In genomic region chrV:10273837-10274236, ce11 we compare ENCODE assay signal across 6 worm cellular contexts.
A peak's percentile ranks its signal among the peaks of the same experiment; 100 is the strongest.
TF ChIP-seq lines count a peak whose summit lies in the region.

No protein-coding gene starts in this region.

TF ChIP-seq in whole organism, L1 larva, 84 proteins besides CTCF, POLR2A, EP300 and RAD21 (continued from another document and continues in another):
- TF ChIP-seq skn-1 (tag; optimal IDR thresholded peaks at IDR 0.05; lab: Kevin White, UChicago) = peak; percentile 44
- TF ChIP-seq nhr-85 (tag; lab: Kevin White, UChicago) = no peak
- TF ChIP-seq swsn-7 (tag; optimal IDR thresholded peaks at IDR 0.05; lab: Kevin White, UChicago) = peak; percentile 60
- TF ChIP-seq irx-1 (tag; optimal IDR thresholded peaks at IDR 0.05; lab: Kevin White, UChicago) = peak; percentile 32
- peak; percentile 15 for TF ChIP-seq mep-1 (tag; optimal IDR thresholded peaks at IDR 0.05; lab: Kevin White, UChicago)
- no peak for TF ChIP-seq ztf-11 (tag; optimal IDR thresholded peaks at IDR 0.05; lab: Kevin White, UChicago)
- no peak for TF ChIP-seq tlp-1 (tag; optimal IDR thresholded peaks at IDR 0.05; lab: Kevin White, UChicago)
- no peak for TF ChIP-seq zip-4 (GFP tag; optimal IDR thresholded peaks at IDR 0.05; lab: Kevin White, UChicago)
- TF ChIP-seq snpc-4 (tag; optimal IDR thresholded peaks at IDR 0.05; lab: Kevin White, UChicago) = no peak
- TF ChIP-seq nhr-20 (tag; optimal IDR thresholded peaks at IDR 0.05; lab: Kevin White, UChicago) = no peak
- TF ChIP-seq mdl-1 (tag; optimal IDR thresholded peaks at IDR 0.05; lab: Kevin White, UChicago) = no peak
- no peak for TF ChIP-seq C34B4.2 (tag; optimal IDR thresholded peaks at IDR 0.05; lab: Kevin White, UChicago)
- no peak for TF ChIP-seq lir-3 (tag; optimal IDR thresholded peaks at IDR 0.05; lab: Kevin White, UChicago; ENCODE audit: poor library complexity)
- TF ChIP-seq egl-13 (tag; optimal IDR thresholded peaks at IDR 0.05; lab: Kevin White, UChicago) = peak; percentile 45
- peak; percentile 35 to 41 for TF ChIP-seq efl-1 (optimal IDR thresholded peaks at IDR 0.05; lab: Kevin White, UChicago)
- TF ChIP-seq efl-1 (GFP tag; optimal IDR thresholded peaks at IDR 0.05 in 1 of 2; lab: Kevin White, UChicago) = no peak
- TF ChIP-seq nhr-84 (tag; optimal IDR thresholded peaks at IDR 0.05; lab: Kevin White, UChicago) = no peak
- TF ChIP-seq isw-1 (GFP tag; IDR thresholded peaks at IDR 0.05; lab: Robert Waterston, UW) = no peak; the same call in none of the 2 replicates
- TF ChIP-seq unc-98 (GFP tag; IDR thresholded peaks at IDR 0.05; lab: Robert Waterston, UW) = no peak
- TF ChIP-seq nhr-11 (tag; optimal IDR thresholded peaks at IDR 0.05; lab: Kevin White, UChicago) = no peak
- TF ChIP-seq mef-2 (tag; optimal IDR thresholded peaks at IDR 0.05; lab: Kevin White, UChicago) = no peak
- TF ChIP-seq nhr-19 (GFP tag; conservative IDR thresholded peaks at IDR 0.05; lab: Robert Waterston, UW) = no peak
- TF ChIP-seq nhr-237 (tag; optimal IDR thresholded peaks at IDR 0.05; lab: Kevin White, UChicago) = no peak

TF ChIP-seq in whole organism, L2 larva, 48 proteins besides CTCF, POLR2A, EP300 and RAD21 (continued from another document and continues in another):
- TF ChIP-seq lsy-2 (tag; optimal IDR thresholded peaks at IDR 0.05; lab: Kevin White, UChicago) = peak in 1 of 2 experiments; percentile 67
- TF ChIP-seq R02D3.7 (tag; optimal IDR thresholded peaks at IDR 0.05; lab: Kevin White, UChicago) = no peak
- TF ChIP-seq peb-1 (tag; optimal IDR thresholded peaks at IDR 0.05; lab: Kevin White, UChicago) = no peak
- no peak for TF ChIP-seq unc-39 (tag; optimal IDR thresholded peaks at IDR 0.05; lab: Kevin White, UChicago)
- peak; percentile 62 for TF ChIP-seq nhr-6 (tag; optimal IDR thresholded peaks at IDR 0.05; lab: Kevin White, UChicago)
- no peak for TF ChIP-seq sem-4 (tag; optimal IDR thresholded peaks at IDR 0.05; lab: Kevin White, UChicago)
- peak; percentile 73 for TF ChIP-seq nhr-129 (tag; optimal IDR thresholded peaks at IDR 0.05; lab: Kevin White, UChicago)
- no peak for TF ChIP-seq nhr-10 (tag; optimal IDR thresholded peaks at IDR 0.05; lab: Kevin White, UChicago)
- peak; percentile 36 for TF ChIP-seq egl-27 (tag; optimal IDR thresholded peaks at IDR 0.05; lab: Kevin White, UChicago)
- TF ChIP-seq lin-11 (tag; optimal IDR thresholded peaks at IDR 0.05; lab: Kevin White, UChicago) = peak; percentile 22
- TF ChIP-seq ztf-1 (GFP tag; conservative IDR thresholded peaks at IDR 0.05; lab: Robert Waterston, UW) = no peak
- TF ChIP-seq sma-3 (GFP tag; optimal IDR thresholded peaks at IDR 0.05; lab: Kevin White, UChicago) = no peak
- TF ChIP-seq mdl-1 (tag; optimal IDR thresholded peaks at IDR 0.05; lab: Kevin White, UChicago) = peak in 1 of 2 experiments; percentile 74
- TF ChIP-seq ama-1 (optimal IDR thresholded peaks at IDR 0.05; lab: Kevin White, UChicago) = no peak
- TF ChIP-seq aly-2 (tag; optimal IDR thresholded peaks at IDR 0.05; lab: Kevin White, UChicago) = no peak
- peak; percentile 15 for TF ChIP-seq snpc-4 (tag; optimal IDR thresholded peaks at IDR 0.05; lab: Kevin White, UChicago)
- no peak for TF ChIP-seq elt-1 (tag; optimal IDR thresholded peaks at IDR 0.05; lab: Kevin White, UChicago)
- peak; percentile 60 for TF ChIP-seq sma-9 (GFP tag; optimal IDR thresholded peaks at IDR 0.05; lab: Kevin White, UChicago)
- TF ChIP-seq sma-9 (tag; optimal IDR thresholded peaks at IDR 0.05; lab: Kevin White, UChicago) = no peak
- peak; percentile 25 for TF ChIP-seq alr-1 (tag; optimal IDR thresholded peaks at IDR 0.05; lab: Kevin White, UChicago)
- no peak for TF ChIP-seq ceh-82 (tag; optimal IDR thresholded peaks at IDR 0.05; lab: Kevin White, UChicago)
- TF ChIP-seq nhr-77 (tag; optimal IDR thresholded peaks at IDR 0.05; lab: Kevin White, UChicago) = no peak
- no peak for TF ChIP-seq nhr-237 (tag; optimal IDR thresholded peaks at IDR 0.05; lab: Kevin White, UChicago)

TF ChIP-seq in whole organism, L3 larva, 47 proteins besides CTCF, POLR2A, EP300 and RAD21 (continued from another document and continues in another):
- no peak for TF ChIP-seq aly-2 (tag; optimal IDR thresholded peaks at IDR 0.05; lab: Kevin White, UChicago)
- TF ChIP-seq elt-2 (tag; optimal IDR thresholded peaks at IDR 0.05; lab: Kevin White, UChicago) = no peak
- peak; percentile 77 for TF ChIP-seq nfya-1 (tag; optimal IDR thresholded peaks at IDR 0.05; lab: Kevin White, UChicago; ENCODE audit: insufficient read depth)
- no peak for TF ChIP-seq nhr-28 (tag; optimal IDR thresholded peaks at IDR 0.05; lab: Kevin White, UChicago)
- TF ChIP-seq fos-1 (tag; optimal IDR thresholded peaks at IDR 0.05; lab: Kevin White, UChicago) = no peak
- TF ChIP-seq ztf-11 (tag; optimal IDR thresholded peaks at IDR 0.05; lab: Kevin White, UChicago) = no peak
- TF ChIP-seq mdl-1 (tag; optimal IDR thresholded peaks at IDR 0.05; lab: Kevin White, UChicago) = no peak
- peak; percentile 56 for TF ChIP-seq ceh-28 (tag; optimal IDR thresholded peaks at IDR 0.05; lab: Kevin White, UChicago)
- no peak for TF ChIP-seq lin-15B (tag; optimal IDR thresholded peaks at IDR 0.05; lab: Kevin White, UChicago)
- peak; percentile 55 for TF ChIP-seq snpc-4 (tag; optimal IDR thresholded peaks at IDR 0.05; lab: Kevin White, UChicago)
- no peak for TF ChIP-seq jun-1 (tag; optimal IDR thresholded peaks at IDR 0.05; lab: Kevin White, UChicago)
- TF ChIP-seq daf-12 (tag; optimal IDR thresholded peaks at IDR 0.05; lab: Kevin White, UChicago) = no peak
- peak; percentile 76 for TF ChIP-seq hmg-11 (tag; optimal IDR thresholded peaks at IDR 0.05; lab: Kevin White, UChicago)
- TF ChIP-seq lin-39 (tag; optimal IDR thresholded peaks at IDR 0.05; lab: Kevin White, UChicago) = no peak
- no peak for TF ChIP-seq egl-27 (tag; optimal IDR thresholded peaks at IDR 0.05; lab: Kevin White, UChicago)
- no peak for TF ChIP-seq nhr-67 (tag; optimal IDR thresholded peaks at IDR 0.05; lab: Kevin White, UChicago)
- peak; percentile 85 for TF ChIP-seq fkh-10 (GFP tag; optimal IDR thresholded peaks at IDR 0.05; lab: Kevin White, UChicago)
- no peak for TF ChIP-seq R02D3.7 (tag; optimal IDR thresholded peaks at IDR 0.05; lab: Kevin White, UChicago)
- TF ChIP-seq unc-62 (GFP tag; optimal IDR thresholded peaks at IDR 0.05; lab: Kevin White, UChicago) = peak; percentile 81
- no peak for TF ChIP-seq tbx-2 (tag; optimal IDR thresholded peaks at IDR 0.05; lab: Kevin White, UChicago)
- TF ChIP-seq zag-1 (tag; optimal IDR thresholded peaks at IDR 0.05; lab: Kevin White, UChicago) = no peak
- no peak for TF ChIP-seq ZK546.5 (tag; optimal IDR thresholded peaks at IDR 0.05; lab: Kevin White, UChicago)
- TF ChIP-seq nhr-237 (tag; optimal IDR thresholded peaks at IDR 0.05; lab: Kevin White, UChicago) = no peak
- TF ChIP-seq ama-1 (optimal IDR thresholded peaks at IDR 0.05; lab: Kevin White, UChicago) = no peak
- no peak for TF ChIP-seq nhr-12 (tag; optimal IDR thresholded peaks at IDR 0.05; lab: Kevin White, UChicago)

TF ChIP-seq in whole organism, L4 larva, 104 proteins besides CTCF, POLR2A, EP300 and RAD21 (continued from another document):
- no peak for TF ChIP-seq ama-1 (optimal IDR thresholded peaks at IDR 0.05; lab: Kevin White, UChicago)
- no peak for TF ChIP-seq spr-1 (tag; optimal IDR thresholded peaks at IDR 0.05; lab: Kevin White, UChicago)
- no peak for TF ChIP-seq lim-7 (GFP tag; IDR thresholded peaks at IDR 0.05; lab: Robert Waterston, UW)
- TF ChIP-seq mep-1 (tag; optimal IDR thresholded peaks at IDR 0.05; lab: Kevin White, UChicago) = peak; percentile 45
- peak; percentile 44 to 50 for TF ChIP-seq lsy-2 (tag; optimal IDR thresholded peaks at IDR 0.05; lab: Kevin White, UChicago)
- TF ChIP-seq daf-8 (GFP tag; IDR thresholded peaks at IDR 0.05; lab: Robert Waterston, UW) = no peak
- no peak for TF ChIP-seq ZK546.5 (tag; optimal IDR thresholded peaks at IDR 0.05; lab: Kevin White, UChicago)
- no peak for TF ChIP-seq ztf-11 (tag; optimal IDR thresholded peaks at IDR 0.05; lab: Kevin White, UChicago)
- TF ChIP-seq hlh-11 (tag; optimal IDR thresholded peaks at IDR 0.05; lab: Kevin White, UChicago) = no peak
- TF ChIP-seq attf-4 (tag; optimal IDR thresholded peaks at IDR 0.05; lab: Kevin White, UChicago) = no peak
- TF ChIP-seq aha-1 (tag; lab: Kevin White, UChicago) = peak; percentile 69
- TF ChIP-seq fkh-10 (GFP tag; optimal IDR thresholded peaks at IDR 0.05; lab: Kevin White, UChicago) = peak; percentile 94
- peak; percentile 62 for TF ChIP-seq ceh-28 (tag; optimal IDR thresholded peaks at IDR 0.05; lab: Kevin White, UChicago)
- no peak for TF ChIP-seq nhr-48 (tag; optimal IDR thresholded peaks at IDR 0.05; lab: Kevin White, UChicago)
- TF ChIP-seq dve-1 (tag; optimal IDR thresholded peaks at IDR 0.05; lab: Kevin White, UChicago; ENCODE audit: insufficient read depth) = peak; percentile 13
- TF ChIP-seq mxl-2 (GFP tag; conservative IDR thresholded peaks at IDR 0.05; lab: Robert Waterston, UW) = no peak
- no peak for TF ChIP-seq tra-1 (GFP tag; IDR thresholded peaks at IDR 0.05; lab: Robert Waterston, UW)
- TF ChIP-seq mdl-1 (tag; optimal IDR thresholded peaks at IDR 0.05; lab: Kevin White, UChicago) = peak in 1 of 2 experiments; percentile 4
- TF ChIP-seq hif-1 (tag; optimal IDR thresholded peaks at IDR 0.05; lab: Kevin White, UChicago) = peak in 1 of 2 experiments; percentile 29
- no peak for TF ChIP-seq daf-16 (GFP tag; optimal IDR thresholded peaks at IDR 0.05; lab: Kevin White, UChicago)
- no peak for TF ChIP-seq daf-16 (tag; optimal IDR thresholded peaks at IDR 0.05; lab: Kevin White, UChicago)
- TF ChIP-seq egl-43 (GFP tag; IDR thresholded peaks at IDR 0.05; lab: Robert Waterston, UW) = no peak
- TF ChIP-seq hlh-30 (tag; optimal IDR thresholded peaks at IDR 0.05; lab: Kevin White, UChicago; ENCODE audit: insufficient read depth) = peak; percentile 24

TF ChIP-seq in whole organism, late embryonic, 69 proteins besides CTCF, POLR2A, EP300 and RAD21 (continued from another document):
- TF ChIP-seq sox-4 (tag; optimal IDR thresholded peaks at IDR 0.05; lab: Kevin White, UChicago) (no peak), tbx-7 (tag; optimal IDR thresholded peaks at IDR 0.05; lab: Kevin White, UChicago) (no peak), nhr-232 (tag; optimal IDR thresholded peaks at IDR 0.05; lab: Kevin White, UChicago) (no peak), unc-42 (tag; optimal IDR thresholded peaks at IDR 0.05; lab: Kevin White, UChicago) (peak; percentile 31), odd-2 (tag; optimal IDR thresholded peaks at IDR 0.05; lab: Kevin White, UChicago) (no peak), che-1 (tag; optimal IDR thresholded peaks at IDR 0.05; lab: Kevin White, UChicago) (no peak), ceh-34 (tag; optimal IDR thresholded peaks at IDR 0.05; lab: Kevin White, UChicago) (no peak), ceh-18 (tag; optimal IDR thresholded peaks at IDR 0.05; lab: Kevin White, UChicago) (no peak), unc-86 (tag; optimal IDR thresholded peaks at IDR 0.05; lab: Kevin White, UChicago) (no peak), elt-2 (tag; optimal IDR thresholded peaks at IDR 0.05; lab: Kevin White, UChicago) (no peak), nhr-11 (tag; optimal IDR thresholded peaks at IDR 0.05; lab: Kevin White, UChicago) (no peak), elt-4 (tag; optimal IDR thresholded peaks at IDR 0.05; lab: Kevin White, UChicago) (no peak), hlh-13 (GFP tag; optimal IDR thresholded peaks at IDR 0.05; lab: Kevin White, UChicago) (no peak), ttx-3 (tag; optimal IDR thresholded peaks at IDR 0.05; lab: Kevin White, UChicago) (no peak), ceh-48 (tag; optimal IDR thresholded peaks at IDR 0.05; lab: Kevin White, UChicago) (peak; percentile 89), ceh-22 (tag; optimal IDR thresholded peaks at IDR 0.05; lab: Kevin White, UChicago) (no peak), dmd-4 (tag; optimal IDR thresholded peaks at IDR 0.05; lab: Kevin White, UChicago; ENCODE audit: borderline replicate concordance) (no peak), ceh-31 (tag; optimal IDR thresholded peaks at IDR 0.05; lab: Kevin White, UChicago) (peak; percentile 1), ceh-2 (tag; optimal IDR thresholded peaks at IDR 0.05; lab: Kevin White, UChicago) (no peak), nfya-1 (tag; optimal IDR thresholded peaks at IDR 0.05; lab: Kevin White, UChicago) (peak; percentile 26), fkh-10 (GFP tag; optimal IDR thresholded peaks at IDR 0.05; lab: Kevin White, UChicago) (no peak), Y22D7AL.16 (tag; optimal IDR thresholded peaks at IDR 0.05; lab: Kevin White, UChicago) (no peak), syd-9 (tag; optimal IDR thresholded peaks at IDR 0.05; lab: Kevin White, UChicago) (no peak), sdc-2 (tag; optimal IDR thresholded peaks at IDR 0.05; lab: Kevin White, UChicago) (no peak), ama-1 (optimal IDR thresholded peaks at IDR 0.05; lab: Kevin White, UChicago) (no peak), dve-1 (tag; optimal IDR thresholded peaks at IDR 0.05; lab: Kevin White, UChicago) (no peak), pax-1 (tag; optimal IDR thresholded peaks at IDR 0.05; lab: Kevin White, UChicago) (no peak), C38D4.7 (GFP tag; optimal IDR thresholded peaks at IDR 0.05; lab: Kevin White, UChicago) (no peak)
TF ChIP-seq in whole organism, late embryonic: peak in this region for 5.

TF ChIP-seq in whole organism, young adult, 124 proteins besides CTCF, POLR2A, EP300 and RAD21 (continued from another document):
- TF ChIP-seq B0019.2 (GFP tag; conservative IDR thresholded peaks at IDR 0.05; lab: Robert Waterston, UW) (no peak), F49E8.2 (tag; optimal IDR thresholded peaks at IDR 0.05; lab: Kevin White, UChicago; ENCODE audit: insufficient read depth) (no peak), nfyb-1 (GFP tag; IDR thresholded peaks at IDR 0.05; lab: Robert Waterston, UW) (no peak; the same call in 1 of the 2 replicates), aptf-3 (GFP tag; IDR thresholded peaks at IDR 0.05; lab: Robert Waterston, UW) (no peak), ceh-40 (GFP tag; IDR thresholded peaks at IDR 0.05; lab: Robert Waterston, UW) (no peak), cebp-1 (GFP tag; IDR thresholded peaks at IDR 0.05; lab: Robert Waterston, UW) (0 out of 2 replicates have a peak, but pooled peaks have one; percentile 3), cebp-1 (tag; optimal IDR thresholded peaks at IDR 0.05; lab: Kevin White, UChicago) (peak; percentile 18), lir-1 (GFP tag; conservative IDR thresholded peaks at IDR 0.05; lab: Robert Waterston, UW) (no peak), nhr-90 (tag; optimal IDR thresholded peaks at IDR 0.05; lab: Kevin White, UChicago) (no peak)
